Fruit fly (Drosophila melanogaster) whole organism, embryonic: ENCODE data around the gene CG7943.
A peak's percentile ranks its signal among the peaks of the same experiment; 100 is the strongest.

ENCODE experiments used
- Antp ChIP-seq: fragments of 200-800 bp; sonication (Bioruptor generic); optimal IDR thresholded peaks from 3 replicates; lab custom pipeline; 2016; ENCODE audit warnings: missing biosample characterization, missing genetic modification characterization
- CG10543 ChIP-seq: fragments of 200-800 bp; sonication (Bioruptor generic); optimal IDR thresholded peaks from 3 replicates; lab custom pipeline; 2017; ENCODE audit warnings: missing biosample characterization, mild to moderate bottlenecking, missing genetic modification characterization, moderate library complexity
- CG10565 ChIP-seq: fragments of 200-800 bp; sonication (Bioruptor generic); optimal IDR thresholded peaks from 3 replicates; lab custom pipeline; 2016; ENCODE audit warnings: missing biosample characterization, mild to moderate bottlenecking, missing genetic modification characterization
- CG11247 ChIP-seq: fragments of 200-800 bp; sonication (Bioruptor generic); IDR thresholded peaks from 2 replicates; pipeline ENCODE4 v1.3.6; 2022; ENCODE audit warnings: missing biosample characterization, missing genetic modification characterization
- CG16813 ChIP-seq: fragments of 200-800 bp; sonication (Bioruptor generic); IDR thresholded peaks from 3 replicates; pipeline ENCODE4 v1.3.6; 2022; ENCODE audit warnings: missing biosample characterization, missing genetic modification characterization; ENCODE audit not compliant: partially characterized antibody
- CG17802 ChIP-seq: fragments of 200-800 bp; sonication (Bioruptor generic); optimal IDR thresholded peaks from 2 replicates; lab custom pipeline; 2018; ENCODE audit warnings: missing biosample characterization, mild to moderate bottlenecking, missing genetic modification characterization, moderate library complexity
- CG18011 ChIP-seq: fragments of 200-800 bp; sonication (Bioruptor generic); optimal IDR thresholded peaks from 2 replicates; lab custom pipeline; 2017; ENCODE audit warnings: missing biosample characterization, missing genetic modification characterization, mild to moderate bottlenecking, moderate library complexity, missing genotype
- CG18599 ChIP-seq: fragments of 200-800 bp; sonication (Bioruptor generic); optimal IDR thresholded peaks from 3 replicates; lab custom pipeline; 2017; ENCODE audit warnings: missing biosample characterization, missing genetic modification characterization, mild to moderate bottlenecking, moderate library complexity, missing genetic modification reagents
- CG2120 ChIP-seq: fragments of 200-800 bp; sonication (Bioruptor generic); optimal IDR thresholded peaks from 3 replicates; lab custom pipeline; 2016; ENCODE audit warnings: missing biosample characterization, missing genetic modification characterization
- CG2199 ChIP-seq: fragments of 200-800 bp; sonication (Bioruptor generic); IDR thresholded peaks from 3 replicates; pipeline ENCODE4 v1.3.6; 2022; ENCODE audit warnings: missing biosample characterization, missing genetic modification characterization
- CG2202 ChIP-seq: fragments of 200-800 bp; sonication (Bioruptor generic); optimal IDR thresholded peaks from 2 replicates; lab custom pipeline; 2018; ENCODE audit warnings: missing biosample characterization, mild to moderate bottlenecking, missing genetic modification characterization
- CG30020 ChIP-seq: fragments of 200-800 bp; optimal IDR thresholded peaks from 2 replicates; lab custom pipeline; 2019; ENCODE audit warnings: missing biosample characterization, mild to moderate bottlenecking, missing genetic modification characterization, moderate library complexity
- CG34224 ChIP-seq: fragments of 200-800 bp; sonication (Bioruptor generic); IDR thresholded peaks from 3 replicates; pipeline ENCODE4 v1.3.6; 2022; ENCODE audit warnings: missing biosample characterization, missing genetic modification characterization; ENCODE audit not compliant: partially characterized antibody
- CG8765 ChIP-seq: fragments of 200-800 bp; sonication (Bioruptor generic); IDR thresholded peaks from 2 replicates; pipeline ENCODE4 v1.3.6; 2022; ENCODE audit warnings: missing biosample characterization, missing genetic modification characterization
- Dbx ChIP-seq: fragments of 200-800 bp; sonication (Bioruptor generic); IDR thresholded peaks from 3 replicates; pipeline ENCODE4 v1.3.6; 2022; ENCODE audit warnings: missing biosample characterization, missing genetic modification characterization
- Dp ChIP-seq: fragments of 200-800 bp; sonication (Bioruptor generic); optimal IDR thresholded peaks from 2 replicates; lab custom pipeline; 2018; ENCODE audit warnings: missing biosample characterization, mild to moderate bottlenecking, missing genetic modification characterization, moderate library complexity
- HLH3B ChIP-seq: fragments of 200-800 bp; sonication (Bioruptor generic); IDR thresholded peaks from 2 replicates; pipeline ENCODE4 v1.3.6; 2022; ENCODE audit warnings: missing biosample characterization, missing genetic modification characterization
- MTF-1 ChIP-seq: fragments of 200-800 bp; sonication (Bioruptor generic); optimal IDR thresholded peaks from 2 replicates; lab custom pipeline; 2018; ENCODE audit warnings: missing biosample characterization, mild to moderate bottlenecking, missing genetic modification characterization, borderline replicate concordance
- Mrtf ChIP-seq: fragments of 200-800 bp; sonication (Bioruptor generic); IDR thresholded peaks from 3 replicates; pipeline ENCODE4 v1.3.6; 2022; ENCODE audit warnings: missing biosample characterization, missing genetic modification characterization
- NfI ChIP-seq: fragments of 200-800 bp; sonication (Bioruptor generic); optimal IDR thresholded peaks from 3 replicates; lab custom pipeline; 2018; ENCODE audit warnings: missing biosample characterization, mild to moderate bottlenecking, missing genetic modification characterization, moderate library complexity
- Oaz ChIP-seq: fragments of 200-800 bp; sonication (Bioruptor generic); IDR thresholded peaks from 2 replicates; pipeline ENCODE4 v1.3.6; 2022; ENCODE audit warnings: missing biosample characterization, missing genetic modification characterization
- Poxn ChIP-seq: fragments of 200-800 bp; sonication (Bioruptor generic); IDR thresholded peaks from 2 replicates; pipeline ENCODE4 v1.3.6; 2022; ENCODE audit warnings: missing biosample characterization, missing genetic modification characterization
- Rfx ChIP-seq: fragments of 200-800 bp; sonication (Bioruptor generic); IDR thresholded peaks from 2 replicates; pipeline ENCODE4 v1.3.6; 2022; ENCODE audit warnings: missing biosample characterization, missing genetic modification characterization
- Taf1 ChIP-seq: fragments of 200-800 bp; sonication (Bioruptor generic); IDR thresholded peaks from 2 replicates; pipeline ENCODE4 v1.3.6; 2022; ENCODE audit warnings: missing biosample characterization, missing genetic modification characterization
- Trl ChIP-seq, 3 experiments: fragments of >200 bp in 2 of 3; fragments of 200-800 bp in 1 of 3; sonication (Bioruptor generic) in 1 of 3; optimal IDR thresholded peaks; 2 replicates in 1 of 3; 3 replicates in 2 of 3; lab custom pipeline; 2016 to 2017; ENCODE audit warnings: missing biosample characterization in 1 of 3, missing genetic modification characterization in 1 of 3
- ab ChIP-seq: fragments of 200-800 bp; sonication (Bioruptor generic); optimal IDR thresholded peaks from 2 replicates; lab custom pipeline; 2016; ENCODE audit warnings: missing biosample characterization, missing genetic modification characterization
- ac ChIP-seq: fragments of 200-800 bp; sonication (Bioruptor generic); optimal IDR thresholded peaks from 3 replicates; lab custom pipeline; 2017; ENCODE audit warnings: missing biosample characterization, mild to moderate bottlenecking, missing genetic modification characterization
- ap ChIP-seq: fragments of 200-800 bp; sonication (Bioruptor generic); IDR thresholded peaks from 2 replicates; pipeline ENCODE4 v1.3.6; 2022; ENCODE audit warnings: missing biosample characterization, missing genetic modification characterization
- ara ChIP-seq: fragments of 200-800 bp; sonication (Bioruptor generic); IDR thresholded peaks from 2 replicates; pipeline ENCODE4 v1.3.6; 2022; ENCODE audit warnings: missing biosample characterization, missing genetic modification characterization
- cad ChIP-seq: fragments of >200 bp; optimal IDR thresholded peaks from 2 replicates; lab custom pipeline; 2017; ENCODE audit warnings: missing biosample characterization, missing genetic modification characterization
- crp ChIP-seq, 2 experiments: fragments of 200-800 bp; sonication (Bioruptor generic); optimal IDR thresholded peaks; 2 replicates in 1 of 2; 3 replicates in 1 of 2; lab custom pipeline; 2017; ENCODE audit warnings: missing biosample characterization in 2 of 2, missing genetic modification characterization in 2 of 2, mild to moderate bottlenecking in 1 of 2, moderate library complexity in 1 of 2
- dmrt11E ChIP-seq: fragments of 200-800 bp; sonication (Bioruptor generic); optimal IDR thresholded peaks from 3 replicates; lab custom pipeline; 2018; ENCODE audit warnings: missing biosample characterization, mild to moderate bottlenecking, missing genetic modification characterization, moderate library complexity
- ewg ChIP-seq: fragments of 200-800 bp; sonication (Bioruptor generic); optimal IDR thresholded peaks from 3 replicates; lab custom pipeline; 2017; ENCODE audit warnings: mild to moderate bottlenecking, missing biosample characterization, missing genetic modification reagents, missing genetic modification characterization
- gcm ChIP-seq: fragments of 200-800 bp; sonication (Bioruptor generic); optimal IDR thresholded peaks from 2 replicates; lab custom pipeline; 2019; ENCODE audit warnings: missing biosample characterization, mild to moderate bottlenecking, missing genetic modification characterization, moderate library complexity
- gfzf ChIP-seq: fragments of 200-800 bp; sonication (Bioruptor generic); optimal IDR thresholded peaks from 2 replicates; lab custom pipeline; 2016; ENCODE audit warnings: missing biosample characterization, mild to moderate bottlenecking, missing genetic modification characterization, moderate library complexity
- kah ChIP-seq: fragments of 200-800 bp; sonication (Bioruptor generic); optimal IDR thresholded peaks from 2 replicates; lab custom pipeline; 2018; ENCODE audit warnings: missing biosample characterization, mild to moderate bottlenecking, missing genetic modification characterization
- lov ChIP-seq, 2 experiments: fragments of 200-800 bp in 1 of 2; fragments of >200 bp in 1 of 2; sonication (Bioruptor generic) in 1 of 2; IDR thresholded peaks in 1 of 2; optimal IDR thresholded peaks in 1 of 2; 2 replicates in 1 of 2; 3 replicates in 1 of 2; pipeline versions ENCODE4 v1.3.6 to Lab custom; 2017 to 2022; ENCODE audit warnings: missing biosample characterization in 1 of 2, missing genetic modification characterization in 1 of 2
- maf-S ChIP-seq: fragments of 200-800 bp; sonication (Bioruptor generic); optimal IDR thresholded peaks from 2 replicates; lab custom pipeline; 2016; ENCODE audit warnings: missing biosample characterization, missing genetic modification characterization
- mam ChIP-seq: fragments of 200-800 bp; sonication (Bioruptor generic); optimal IDR thresholded peaks from 3 replicates; lab custom pipeline; 2016; ENCODE audit warnings: missing biosample characterization, missing genetic modification characterization
- pita ChIP-seq: fragments of 200-800 bp; sonication (Bioruptor generic); optimal IDR thresholded peaks from 2 replicates; lab custom pipeline; 2017; ENCODE audit warnings: missing biosample characterization, mild to moderate bottlenecking, missing genetic modification characterization
- prd ChIP-seq, 3 experiments: fragments of >200 bp in 2 of 3; fragments of 200-800 bp in 1 of 3; sonication (Bioruptor generic) in 1 of 3; optimal IDR thresholded peaks in 2 of 3; IDR thresholded peaks in 1 of 3; 2 replicates in 2 of 3; 3 replicates in 1 of 3; pipeline versions ENCODE4 v1.3.6 to Lab custom; 2017 to 2022; ENCODE audit warnings: missing biosample characterization in 1 of 3, missing genetic modification characterization in 1 of 3
- ranshi ChIP-seq: fragments of 200-800 bp; sonication (Bioruptor generic); IDR thresholded peaks from 2 replicates; pipeline ENCODE4 v1.3.6; 2022; ENCODE audit warnings: missing biosample characterization, missing genetic modification characterization
- repo ChIP-seq: fragments of 200-800 bp; sonication (Bioruptor generic); optimal IDR thresholded peaks from 2 replicates; lab custom pipeline; 2016; ENCODE audit warnings: missing biosample characterization, missing genetic modification characterization
- sna ChIP-seq: fragments of 200-800 bp; sonication (Bioruptor generic); IDR thresholded peaks from 2 replicates; pipeline ENCODE4 v1.3.6; 2022; ENCODE audit warnings: missing biosample characterization, missing genetic modification characterization; ENCODE audit not compliant: partially characterized antibody
- tgo ChIP-seq: fragments of 200-800 bp; sonication (Bioruptor generic); IDR thresholded peaks from 3 replicates; pipeline ENCODE4 v1.3.6; 2022; ENCODE audit warnings: missing biosample characterization, missing genetic modification characterization
- vfl ChIP-seq: fragments of 200-800 bp; sonication (Bioruptor generic); optimal IDR thresholded peaks from 2 replicates; lab custom pipeline; 2016; ENCODE audit warnings: missing biosample characterization, missing genetic modification characterization
- vvl ChIP-seq: fragments of 200-800 bp; sonication (Bioruptor generic); IDR thresholded peaks from 2 replicates; pipeline ENCODE4 v1.3.6; 2022; ENCODE audit warnings: missing biosample characterization, missing genetic modification characterization
- wor ChIP-seq: fragments of 200-800 bp; sonication (Bioruptor generic); IDR thresholded peaks from 2 replicates; pipeline ENCODE4 v1.3.6; 2022; ENCODE audit warnings: missing biosample characterization, missing genetic modification characterization

The CG7943 gene

DNA sequence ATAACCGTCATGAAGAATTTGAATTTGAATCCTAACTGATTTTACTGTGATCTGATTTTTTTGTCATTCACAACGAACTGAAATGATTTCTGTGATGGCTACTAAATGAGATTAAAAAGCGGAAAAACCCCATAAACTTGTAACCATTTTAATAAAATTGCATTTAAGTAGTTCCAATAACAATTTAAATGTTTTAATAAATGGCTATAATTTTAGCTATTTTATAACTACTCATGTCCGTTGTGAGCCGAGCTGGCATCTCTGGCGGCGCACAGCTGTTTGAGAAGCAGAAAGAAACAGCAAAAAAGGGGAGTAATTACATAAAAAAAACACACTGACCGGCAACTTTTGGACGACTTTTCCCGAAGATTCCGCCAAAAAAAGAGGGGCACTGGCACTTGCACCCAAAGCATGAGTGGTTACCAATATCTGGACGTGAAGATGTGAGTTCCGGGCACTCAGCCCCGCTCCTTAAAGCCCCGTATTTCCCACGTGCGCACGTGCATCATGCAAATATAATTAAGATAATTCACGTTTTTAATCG is 10.4 kb downstream of the CG7943 start, which contains the start of the genes CG7950 and Rpp14a (continued):
- peak; percentile 59; the same call in 1 of the 2 replicates for TF ChIP-seq Poxn
- TF ChIP-seq mam, result peak; percentile 85
- peak; percentile 42 for TF ChIP-seq Antp (GFP tag; lab: Kevin White, UChicago)
- TF ChIP-seq CG18011 (GFP tag; lab: Kevin White, UChicago), result peak; percentile 65
- TF ChIP-seq NfI, result peak; percentile 79
- TF ChIP-seq gfzf (GFP tag; lab: Kevin White, UChicago), result no peak
- peak; percentile 80 for TF ChIP-seq ranshi (GFP tag; lab: Robert Waterston, UW)
- TF ChIP-seq vfl, result peak; percentile 81
- peak; percentile 73 for TF ChIP-seq Taf1 (GFP tag; lab: Robert Waterston, UW)
- no peak for TF ChIP-seq CG2199
- peak; percentile 12 for TF ChIP-seq CG17802 (tag; lab: Kevin White, UChicago)
- peak; percentile 58 for TF ChIP-seq CG11247
- TF ChIP-seq Rfx, result peak; percentile 90
- no peak for TF ChIP-seq Trl (optimal IDR thresholded peaks at IDR 0.05; lab: Kevin White, UChicago)
- TF ChIP-seq Trl (GFP tag; optimal IDR thresholded peaks at IDR 0.05; lab: Kevin White, UChicago), result peak; percentile 84
- TF ChIP-seq crp (GFP tag; optimal IDR thresholded peaks at IDR 0.05; lab: Kevin White, UChicago), result peak; percentile 71 to 93
- no peak for TF ChIP-seq CG10565 (GFP tag; lab: Kevin White, UChicago)
- TF ChIP-seq CG2120 (GFP tag; lab: Kevin White, UChicago), result peak; percentile 94
- TF ChIP-seq ap (GFP tag; lab: Robert Waterston, UW), result peak; percentile 73
- no peak for TF ChIP-seq ab
- no peak for TF ChIP-seq MTF-1 (GFP tag; lab: Kevin White, UChicago)
- no peak for TF ChIP-seq cad (GFP tag; lab: Kevin White, UChicago)
- TF ChIP-seq ac, result no peak
- peak; percentile 73 for TF ChIP-seq CG18599
- peak; percentile 74 for TF ChIP-seq maf-S (GFP tag; lab: Kevin White, UChicago)
- peak; percentile 37; the same call in 1 of the 2 replicates for TF ChIP-seq sna (GFP tag; lab: Robert Waterston, UW)
- no peak for TF ChIP-seq pita
- peak; percentile 79 for TF ChIP-seq ara
- TF ChIP-seq prd (optimal IDR thresholded peaks at IDR 0.05; lab: Kevin White, UChicago), result no peak
- TF ChIP-seq prd (GFP tag; IDR thresholded peaks at IDR 0.05; lab: Robert Waterston, UW), result peak; percentile 85
- TF ChIP-seq ewg, result peak; percentile 48
- TF ChIP-seq kah, result no peak
- TF ChIP-seq repo, result peak; percentile 54
- peak; percentile 54; the same call in 1 of the 2 replicates for TF ChIP-seq wor (GFP tag; lab: Robert Waterston, UW)
- no peak for TF ChIP-seq lov (optimal IDR thresholded peaks at IDR 0.05; lab: Kevin White, UChicago)
- 0 out of 3 replicates have a peak, but pooled peaks have one; percentile 27 for TF ChIP-seq lov (GFP tag; IDR thresholded peaks at IDR 0.05; lab: Robert Waterston, UW)
- TF ChIP-seq Dbx, result peak; percentile 87
- 0 out of 3 replicates have a peak, but pooled peaks have one; percentile 27 for TF ChIP-seq CG34224
- TF ChIP-seq HLH3B (GFP tag; lab: Robert Waterston, UW), result peak; percentile 77
- TF ChIP-seq CG30020 (tag; lab: Kevin White, UChicago), result peak; percentile 46
- peak; percentile 78 for TF ChIP-seq dmrt11E (tag; lab: Kevin White, UChicago)
- no peak for TF ChIP-seq CG16813 (GFP tag; lab: Robert Waterston, UW)
- TF ChIP-seq Dp (GFP tag; lab: Kevin White, UChicago), result peak; percentile 28
- TF ChIP-seq vvl (GFP tag; lab: Robert Waterston, UW), result peak; percentile 87
- TF ChIP-seq CG2202 (tag; lab: Kevin White, UChicago), result peak; percentile 55
- peak; percentile 58 for TF ChIP-seq CG10543
- TF ChIP-seq tgo, result peak; percentile 78
- TF ChIP-seq gcm (GFP tag; lab: Kevin White, UChicago), result peak; percentile 75
- peak; percentile 57 for TF ChIP-seq Mrtf (GFP tag; lab: Robert Waterston, UW)
- peak; percentile 61; the same call in 1 of the 2 replicates for TF ChIP-seq CG8765 (GFP tag; lab: Robert Waterston, UW)
- TF ChIP-seq Oaz, result 0 out of 2 replicates have a peak, but pooled peaks have one; percentile 33
